Fruit fly (Drosophila melanogaster): ENCODE measurements around the gene usp.

DNA sequence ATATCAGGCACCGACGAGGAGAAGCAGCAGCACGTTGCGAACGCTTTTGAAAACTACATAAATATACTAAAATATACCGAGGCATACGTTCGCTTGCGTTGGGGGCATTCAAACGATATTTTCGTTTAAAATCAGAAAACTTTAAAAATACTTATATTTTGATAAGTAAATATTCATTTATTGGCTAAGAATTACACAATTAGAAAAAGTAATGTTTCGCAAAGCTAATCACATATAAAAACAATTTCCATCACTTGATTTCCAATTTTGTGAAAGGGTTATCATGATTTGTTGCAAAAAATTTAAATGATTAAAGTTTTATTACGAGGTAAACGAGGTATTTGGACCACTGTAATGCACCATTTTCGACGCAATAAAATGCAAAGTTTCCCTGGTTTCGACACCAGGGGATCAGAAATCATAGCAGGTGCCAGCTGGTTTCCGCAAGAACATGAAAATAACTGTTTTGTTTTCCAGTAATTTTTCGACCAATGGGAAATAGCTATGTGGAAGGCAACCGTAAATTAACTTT lies 33.8 kb upstream of the usp start, which contains the start of gene CG4045:
- no peak for TF ChIP-seq dsx (GFP tag; optimal IDR thresholded peaks at IDR 0.05; ENCODE audit: poor library complexity, severe bottlenecking)
- no peak for TF ChIP-seq CG10631 (GFP tag; optimal IDR thresholded peaks at IDR 0.05)
